Fruit fly (Drosophila melanogaster): Measurements from ENCODE around the gene CG15406.

- TF ChIP-seq Ets21C (GFP tag; optimal IDR thresholded peaks at IDR 0.05) (no peak), ss (GFP tag; optimal IDR thresholded peaks at IDR 0.05) (no peak), Sox102F (GFP tag; optimal IDR thresholded peaks at IDR 0.05) (no peak), Smox (GFP tag; optimal IDR thresholded peaks at IDR 0.05) (no peak), Gug (GFP tag; IDR thresholded peaks at IDR 0.05) (no peak), CG3919 (GFP tag; optimal IDR thresholded peaks at IDR 0.05) (no peak), CG34406 (GFP tag; optimal IDR thresholded peaks at IDR 0.05) (no peak), CG6276 (GFP tag; optimal IDR thresholded peaks at IDR 0.05) (no peak), CG11902 (GFP tag; optimal IDR thresholded peaks at IDR 0.05) (no peak), Lpt (GFP tag; optimal IDR thresholded peaks at IDR 0.05) (no peak), acj6 (GFP tag; optimal IDR thresholded peaks at IDR 0.05) (no peak)
Measured at dm6 chr2L:3294572-3294971, 14.4 kb upstream of the CG15406 start, which contains the start of gene CG9664.

Measured in whole organism, prepupa.